Fruit fly (Drosophila melanogaster) whole organism, embryonic: ENCODE results near the gene Trf4-1.

ENCODE experiments used
- Atf-2 ChIP-seq: fragments of 200-800 bp; sonication (Bioruptor generic); optimal IDR thresholded peaks from 2 replicates; lab custom pipeline; 2016; ENCODE audit warnings: missing biosample characterization, missing genetic modification characterization
- B-H2 ChIP-seq: fragments of 200-800 bp; sonication (Bioruptor generic); optimal IDR thresholded peaks from 2 replicates; lab custom pipeline; 2018; ENCODE audit warnings: missing biosample characterization, mild to moderate bottlenecking, missing genetic modification characterization
- BEAF-32 ChIP-seq: fragments of 200-800 bp; sonication (Bioruptor generic); optimal IDR thresholded peaks from 3 replicates; lab custom pipeline; 2017; ENCODE audit warnings: missing biosample characterization, missing genetic modification characterization, mild to moderate bottlenecking, moderate library complexity, missing genetic modification reagents
- Bteb2 ChIP-seq: fragments of 200-800 bp; sonication (Bioruptor generic); optimal IDR thresholded peaks from 2 replicates; lab custom pipeline; 2016; ENCODE audit warnings: missing biosample characterization, missing genetic modification characterization
- C15 ChIP-seq: fragments of 200-800 bp; sonication (Bioruptor generic); IDR thresholded peaks from 3 replicates; pipeline ENCODE4 v1.3.6; 2022; ENCODE audit warnings: missing biosample characterization, missing genetic modification characterization
- CG1024 ChIP-seq: fragments of 200-800 bp; sonication (Bioruptor generic); IDR thresholded peaks from 2 replicates; pipeline ENCODE4 v1.3.6; 2022; ENCODE audit warnings: missing biosample characterization, missing genetic modification characterization
- CG11696 ChIP-seq: fragments of 200-800 bp; sonication (Bioruptor generic); IDR thresholded peaks from 2 replicates; pipeline ENCODE4 v1.3.6; 2022; ENCODE audit warnings: missing biosample characterization, missing genetic modification characterization
- CG12155 ChIP-seq: fragments of 200-800 bp; sonication (Bioruptor generic); optimal IDR thresholded peaks from 3 replicates; lab custom pipeline; 2016; ENCODE audit warnings: missing biosample characterization, missing genetic modification characterization
- CG13624 ChIP-seq: fragments of 200-800 bp; sonication (Bioruptor generic); optimal IDR thresholded peaks from 2 replicates; lab custom pipeline; 2016; ENCODE audit warnings: missing biosample characterization, missing genetic modification characterization
- CG14014 ChIP-seq: fragments of 200-800 bp; sonication (Bioruptor generic); IDR thresholded peaks from 2 replicates; pipeline ENCODE4 v1.3.6; 2022; ENCODE audit warnings: missing biosample characterization, missing genetic modification characterization
- CG17385 ChIP-seq: fragments of 200-800 bp; sonication (Bioruptor generic); optimal IDR thresholded peaks from 3 replicates; lab custom pipeline; 2018; ENCODE audit warnings: missing biosample characterization, mild to moderate bottlenecking, missing genetic modification characterization
- CG2202 ChIP-seq: fragments of 200-800 bp; sonication (Bioruptor generic); optimal IDR thresholded peaks from 2 replicates; lab custom pipeline; 2018; ENCODE audit warnings: missing biosample characterization, mild to moderate bottlenecking, missing genetic modification characterization
- CG30403 ChIP-seq: fragments of 200-800 bp; sonication (Bioruptor generic); optimal IDR thresholded peaks from 3 replicates; lab custom pipeline; 2016; ENCODE audit warnings: missing biosample characterization, missing genetic modification characterization
- CG33213 ChIP-seq: fragments of 200-800 bp; sonication (Bioruptor generic); optimal IDR thresholded peaks from 3 replicates; lab custom pipeline; 2016; ENCODE audit warnings: missing biosample characterization, missing genetic modification characterization
- CG33557 ChIP-seq: fragments of 200-800 bp; sonication (Bioruptor generic); optimal IDR thresholded peaks from 2 replicates; lab custom pipeline; 2019; ENCODE audit warnings: missing biosample characterization, mild to moderate bottlenecking, missing genetic modification characterization, moderate library complexity
- CG4424 ChIP-seq: fragments of 200-800 bp; sonication (Bioruptor generic); optimal IDR thresholded peaks from 3 replicates; lab custom pipeline; 2016; ENCODE audit warnings: missing biosample characterization, missing genetic modification characterization
- CG6813 ChIP-seq: fragments of 200-800 bp; sonication (Bioruptor generic); optimal IDR thresholded peaks from 2 replicates; lab custom pipeline; 2017; ENCODE audit warnings: missing biosample characterization, missing genetic modification characterization, mild to moderate bottlenecking, moderate library complexity, missing genetic modification reagents
- CG9437 ChIP-seq: fragments of 200-800 bp; sonication (Bioruptor generic); optimal IDR thresholded peaks from 2 replicates; lab custom pipeline; 2018; ENCODE audit warnings: missing biosample characterization, mild to moderate bottlenecking, missing genetic modification characterization
- CG9817 ChIP-seq: fragments of 200-800 bp; sonication (Bioruptor generic); optimal IDR thresholded peaks from 2 replicates; lab custom pipeline; 2018; ENCODE audit warnings: missing biosample characterization, mild to moderate bottlenecking, missing genetic modification characterization, moderate library complexity
- Dip2 ChIP-seq: fragments of 200-800 bp; sonication (Bioruptor generic); IDR thresholded peaks from 2 replicates; pipeline ENCODE4 v1.3.6; 2022; ENCODE audit warnings: missing biosample characterization, missing genetic modification characterization
- Dip3 ChIP-seq: fragments of 200-800 bp; sonication (Bioruptor generic); optimal IDR thresholded peaks from 3 replicates; lab custom pipeline; 2016; ENCODE audit warnings: missing biosample characterization, missing genetic modification characterization
- Ets97D ChIP-seq: fragments of 200-800 bp; sonication (Bioruptor generic); optimal IDR thresholded peaks from 3 replicates; lab custom pipeline; 2016; ENCODE audit warnings: missing biosample characterization, missing genetic modification characterization
- Fer2 ChIP-seq: fragments of 200-800 bp; sonication (Bioruptor generic); optimal IDR thresholded peaks from 2 replicates; lab custom pipeline; 2018; ENCODE audit warnings: missing biosample characterization, mild to moderate bottlenecking, missing genetic modification characterization, moderate library complexity
- Gug ChIP-seq: fragments of 200-800 bp; sonication (Bioruptor generic); IDR thresholded peaks from 4 replicates; pipeline ENCODE4 v1.3.6; 2022; ENCODE audit warnings: missing biosample characterization, missing genetic modification characterization
- Hmx ChIP-seq: fragments of 200-800 bp; sonication (Bioruptor generic); optimal IDR thresholded peaks from 2 replicates; lab custom pipeline; 2016; ENCODE audit warnings: missing biosample characterization, missing genetic modification characterization
- Hsf ChIP-seq: fragments of 200-800 bp; sonication (Bioruptor generic); optimal IDR thresholded peaks from 3 replicates; lab custom pipeline; 2016; ENCODE audit warnings: missing biosample characterization, missing genetic modification characterization
- Lpt ChIP-seq: fragments of >200 bp; optimal IDR thresholded peaks from 2 replicates; lab custom pipeline; 2018; ENCODE audit warnings: missing biosample characterization, missing genetic modification characterization
- Max ChIP-seq: fragments of 200-800 bp; sonication (Bioruptor generic); optimal IDR thresholded peaks from 2 replicates; lab custom pipeline; 2016; ENCODE audit warnings: missing biosample characterization, mild to moderate bottlenecking, missing genetic modification characterization
- Med ChIP-seq: fragments of 200-800 bp; sonication (Bioruptor generic); peaks from one replicate; lab custom pipeline; 2016; ENCODE audit warnings: missing biosample characterization, missing genetic modification characterization, mild to moderate bottlenecking, inconsistent platforms, moderate library complexity
- Ptx1 ChIP-seq: fragments of 200-800 bp; sonication (Bioruptor generic); IDR thresholded peaks from 2 replicates; pipeline ENCODE4 v1.3.6; 2022; ENCODE audit warnings: missing biosample characterization, missing genetic modification characterization
- Sox102F ChIP-seq: fragments of 200-800 bp; sonication (Bioruptor generic); optimal IDR thresholded peaks from 2 replicates; lab custom pipeline; 2018; ENCODE audit warnings: missing biosample characterization, mild to moderate bottlenecking, missing genetic modification characterization, moderate library complexity
- Usf ChIP-seq: fragments of 200-800 bp; sonication (Bioruptor generic); optimal IDR thresholded peaks from 2 replicates; lab custom pipeline; 2017; ENCODE audit warnings: missing genotype, missing biosample characterization, missing genetic modification characterization
- Xbp1 ChIP-seq: fragments of 200-800 bp; sonication (Bioruptor generic); optimal IDR thresholded peaks from 3 replicates; lab custom pipeline; 2016; ENCODE audit warnings: missing biosample characterization, mild to moderate bottlenecking, missing genetic modification characterization
- cato ChIP-seq: fragments of 200-800 bp; sonication (Bioruptor generic); optimal IDR thresholded peaks from 2 replicates; lab custom pipeline; 2016; ENCODE audit warnings: missing biosample characterization, missing genetic modification characterization, borderline replicate concordance
- caup ChIP-seq: fragments of 200-800 bp; sonication (Bioruptor generic); optimal IDR thresholded peaks from 3 replicates; lab custom pipeline; 2017; ENCODE audit warnings: missing biosample characterization, mild to moderate bottlenecking, missing genetic modification characterization, moderate library complexity; ENCODE audit not compliant: severe bottlenecking
- corto ChIP-seq: fragments of 200-800 bp; sonication (Bioruptor generic); optimal IDR thresholded peaks from 2 replicates; lab custom pipeline; 2016; ENCODE audit warnings: missing biosample characterization, mild to moderate bottlenecking, missing genetic modification characterization, moderate library complexity
- crc ChIP-seq: fragments of 200-800 bp; sonication (Bioruptor generic); optimal IDR thresholded peaks from 2 replicates; lab custom pipeline; 2016; ENCODE audit warnings: missing biosample characterization, missing genetic modification characterization
- dmrt11E ChIP-seq: fragments of 200-800 bp; sonication (Bioruptor generic); optimal IDR thresholded peaks from 3 replicates; lab custom pipeline; 2018; ENCODE audit warnings: missing biosample characterization, mild to moderate bottlenecking, missing genetic modification characterization, moderate library complexity
- dmrt99B ChIP-seq: fragments of 200-800 bp; sonication (Bioruptor generic); optimal IDR thresholded peaks from 2 replicates; lab custom pipeline; 2018; ENCODE audit warnings: missing biosample characterization, mild to moderate bottlenecking, missing genetic modification characterization, moderate library complexity
- emc ChIP-seq: fragments of 200-800 bp; sonication (Bioruptor generic); optimal IDR thresholded peaks from 2 replicates; lab custom pipeline; 2016; ENCODE audit warnings: missing biosample characterization, missing genetic modification characterization
- fd3F ChIP-seq: fragments of 200-800 bp; sonication (Bioruptor generic); optimal IDR thresholded peaks from 2 replicates; lab custom pipeline; 2018; ENCODE audit warnings: missing biosample characterization, mild to moderate bottlenecking, missing genetic modification characterization, moderate library complexity
- fd64A ChIP-seq: fragments of 200-800 bp; sonication (Bioruptor generic); optimal IDR thresholded peaks from 3 replicates; lab custom pipeline; 2018; ENCODE audit warnings: missing biosample characterization, mild to moderate bottlenecking, missing genetic modification characterization
- grau ChIP-seq: fragments of 200-800 bp; optimal IDR thresholded peaks from 3 replicates; lab custom pipeline; 2019; ENCODE audit warnings: missing biosample characterization, mild to moderate bottlenecking, missing genetic modification characterization, moderate library complexity
- mld ChIP-seq: fragments of 200-800 bp; sonication (Bioruptor generic); IDR thresholded peaks from 3 replicates; pipeline ENCODE4 v1.3.6; 2022; ENCODE audit warnings: missing biosample characterization, missing genetic modification characterization; ENCODE audit not compliant: partially characterized antibody
- oc ChIP-seq: fragments of 200-800 bp; sonication (Bioruptor generic); optimal IDR thresholded peaks from 2 replicates; lab custom pipeline; 2018; ENCODE audit warnings: missing biosample characterization, mild to moderate bottlenecking, missing genetic modification characterization, moderate library complexity
- sens-2 ChIP-seq: fragments of 200-800 bp; sonication (Bioruptor generic); IDR thresholded peaks from 2 replicates; pipeline ENCODE4 v1.3.6; 2022; ENCODE audit warnings: missing biosample characterization, missing genetic modification characterization
- sug ChIP-seq: fragments of 200-800 bp; optimal IDR thresholded peaks from 2 replicates; lab custom pipeline; 2019; ENCODE audit warnings: missing biosample characterization, mild to moderate bottlenecking, missing genetic modification characterization, moderate library complexity
- wdn ChIP-seq: fragments of 200-800 bp; sonication (Bioruptor generic); IDR thresholded peaks from 2 replicates; pipeline ENCODE4 v1.3.6; 2022; ENCODE audit warnings: missing biosample characterization, missing genetic modification characterization
- z ChIP-seq: fragments of 200-800 bp; sonication (Bioruptor generic); IDR thresholded peaks from 3 replicates; pipeline ENCODE4 v1.3.6; 2022; ENCODE audit warnings: missing biosample characterization, missing genetic modification characterization

Gene Trf4-1

dm6 chrX:8517121-8518024, 42.7 kb upstream of the Trf4-1 start, which contains the start of gene Nrg (continued):
- peak; percentile 50 for TF ChIP-seq sug (tag; lab: Kevin White, UChicago)
- peak; percentile 34; the same call in 1 of the 2 replicates for TF ChIP-seq CG14014
- TF ChIP-seq fd64A (GFP tag; lab: Kevin White, UChicago), result no peak
- TF ChIP-seq BEAF-32 (GFP tag; lab: Kevin White, UChicago), result peak; percentile 98
- TF ChIP-seq caup (GFP tag; lab: Kevin White, UChicago), result peak; percentile 69
- no peak for TF ChIP-seq CG30403 (GFP tag; lab: Kevin White, UChicago)
- peak; percentile 24 for TF ChIP-seq CG6813 (GFP tag; lab: Kevin White, UChicago)
- no peak for TF ChIP-seq Fer2 (tag; lab: Kevin White, UChicago)
- no peak for TF ChIP-seq C15 (GFP tag; lab: Robert Waterston, UW)
- peak; percentile 36; the same call in 1 of the 2 replicates for TF ChIP-seq CG1024
- TF ChIP-seq Dip3 (GFP tag; lab: Kevin White, UChicago), result no peak
- no peak for TF ChIP-seq Usf (GFP tag; lab: Kevin White, UChicago)
- peak; percentile 26 for TF ChIP-seq Max (GFP tag; lab: Kevin White, UChicago)
- peak; percentile 44 for TF ChIP-seq CG9437
- peak; percentile 9 for TF ChIP-seq Hsf (GFP tag; lab: Kevin White, UChicago)
- no peak for TF ChIP-seq Sox102F (GFP tag; lab: Kevin White, UChicago)
- no peak for TF ChIP-seq Ptx1 (GFP tag; lab: Robert Waterston, UW)
- TF ChIP-seq Ets97D (GFP tag; lab: Kevin White, UChicago), result peak; percentile 93
- peak; percentile 72 for TF ChIP-seq CG13624
- TF ChIP-seq CG33557 (GFP tag; lab: Kevin White, UChicago), result no peak
- no peak for TF ChIP-seq dmrt11E (tag; lab: Kevin White, UChicago)
- TF ChIP-seq sens-2 (GFP tag; lab: Robert Waterston, UW), result no peak
- no peak for TF ChIP-seq CG2202 (tag; lab: Kevin White, UChicago)
- peak; percentile 39 for TF ChIP-seq CG33213 (GFP tag; lab: Kevin White, UChicago)
- TF ChIP-seq Hmx (GFP tag; lab: Kevin White, UChicago), result no peak
- peak; percentile 89 for TF ChIP-seq Med (GFP tag; lab: Kevin White, UChicago)
- TF ChIP-seq corto (GFP tag; lab: Kevin White, UChicago), result no peak
- peak; percentile 49; the same call in 1 of the 3 replicates for TF ChIP-seq z (GFP tag; lab: Robert Waterston, UW)
- peak; percentile 18; the same call in 1 of the 4 replicates for TF ChIP-seq Gug (GFP tag; lab: Robert Waterston, UW)
- TF ChIP-seq emc (GFP tag; lab: Kevin White, UChicago), result peak; percentile 16
- peak; percentile 13 for TF ChIP-seq CG17385 (GFP tag; lab: Kevin White, UChicago)
- no peak for TF ChIP-seq Atf-2
- TF ChIP-seq Bteb2 (GFP tag; lab: Kevin White, UChicago), result no peak
- TF ChIP-seq B-H2 (GFP tag; lab: Kevin White, UChicago), result peak; percentile 37
- no peak for TF ChIP-seq cato
- no peak for TF ChIP-seq CG11696
- peak; percentile 13 for TF ChIP-seq dmrt99B (tag; lab: Kevin White, UChicago)
- no peak for TF ChIP-seq CG9817 (tag; lab: Kevin White, UChicago)
- peak; percentile 21 for TF ChIP-seq Xbp1 (GFP tag; lab: Kevin White, UChicago)
- TF ChIP-seq oc (tag; lab: Kevin White, UChicago), result peak; percentile 5
- peak; percentile 4 for TF ChIP-seq CG4424
- TF ChIP-seq wdn (GFP tag; lab: Robert Waterston, UW), result no peak
- no peak for TF ChIP-seq crc (GFP tag; lab: Kevin White, UChicago)
- no peak for TF ChIP-seq Dip2 (GFP tag; lab: Robert Waterston, UW)
- no peak for TF ChIP-seq CG12155 (GFP tag; lab: Kevin White, UChicago)
- no peak for TF ChIP-seq fd3F (GFP tag; lab: Kevin White, UChicago)
- no peak for TF ChIP-seq Lpt (GFP tag; lab: Kevin White, UChicago)
- TF ChIP-seq grau (tag; lab: Kevin White, UChicago), result peak; percentile 47
- peak; percentile 98 for TF ChIP-seq mld (GFP tag; lab: Robert Waterston, UW)
